Worm (Caenorhabditis elegans) whole organism, young adult: ENCODE results near the gene gex-5.

Source experiments
- ZK185.1 ChIP-seq: sonication (generic microtip); optimal IDR thresholded peaks from 2 replicates; lab custom pipeline; 2016; ENCODE audit warnings: mild to moderate bottlenecking, missing genetic modification characterization, missing compliant biosample characterization; ENCODE audit not compliant: poor library complexity, severe bottlenecking
- ccch-3 ChIP-seq: fragments of 200-800 bp; sonication (Bioruptor generic); optimal IDR thresholded peaks from 2 replicates; lab custom pipeline; 2018; ENCODE audit warnings: mild to moderate bottlenecking, missing genetic modification characterization, missing compliant biosample characterization

- no peak for TF ChIP-seq ZK185.1 (tag; lab: Kevin White, UChicago)
- no peak for TF ChIP-seq ccch-3 (GFP tag; lab: Kevin White, UChicago)
Measured at ce11 chrIII:4830207-4830606, 48.4 kb upstream of the gex-5 start, which contains the start of gene nspd-9.
